Worm (Caenorhabditis elegans) whole organism, early embryonic: ENCODE results near the gene npr-41.
"Not testable (repeated sequence)": the region's sequence is repeated elsewhere in the genome, so short reads cannot be mapped to it uniquely, and the experiment has no call there.

Experiments used
- B0310.2 ChIP-seq: sonication (generic microtip); optimal IDR thresholded peaks from 2 replicates; lab custom pipeline; 2016; ENCODE audit warnings: mild to moderate bottlenecking, missing genetic modification characterization, missing compliant biosample characterization
- F13C5.2 ChIP-seq: sonication (generic microtip); optimal IDR thresholded peaks from 2 replicates; lab custom pipeline; 2017; ENCODE audit warnings: mild to moderate bottlenecking, missing genetic modification characterization, inconsistent platforms, missing compliant biosample characterization
- aly-1 ChIP-seq: sonication (generic microtip); optimal IDR thresholded peaks from 2 replicates; lab custom pipeline; 2016; ENCODE audit warnings: missing genetic modification characterization, missing compliant biosample characterization
- ama-1 ChIP-seq: fragments of 150-350 bp; optimal IDR thresholded peaks from 2 replicates; lab custom pipeline; 2014
- ceh-13 ChIP-seq: fragments of 200-800 bp; sonication (Bioruptor generic); optimal IDR thresholded peaks from 2 replicates; lab custom pipeline; 2018; ENCODE audit warnings: mild to moderate bottlenecking, missing genetic modification characterization, missing compliant biosample characterization
- ceh-36 ChIP-seq: sonication (generic microtip); optimal IDR thresholded peaks from 2 replicates; lab custom pipeline; 2016; ENCODE audit warnings: missing genetic modification characterization, inconsistent platforms, missing compliant biosample characterization
- ets-7 ChIP-seq: sonication (generic microtip); optimal IDR thresholded peaks from 2 replicates; lab custom pipeline; 2016; ENCODE audit warnings: missing genotype, missing genetic modification characterization, missing compliant biosample characterization
- flt-1 ChIP-seq: fragments of 200-800 bp; sonication (Bioruptor generic); IDR thresholded peaks from 2 replicates; pipeline ENCODE4 v1.3.6; 2022; ENCODE audit warnings: missing genetic modification characterization, missing compliant biosample characterization
- hmbx-1 ChIP-seq: sonication (generic microtip); optimal IDR thresholded peaks from 2 replicates; lab custom pipeline; 2016; ENCODE audit warnings: mild to moderate bottlenecking, missing genetic modification characterization, missing compliant biosample characterization
- hmg-4 ChIP-seq: fragments of 200-800 bp; sonication (Bioruptor generic); optimal IDR thresholded peaks from 2 replicates; lab custom pipeline; 2018; ENCODE audit warnings: mild to moderate bottlenecking, missing genetic modification characterization, missing compliant biosample characterization
- hnd-1 ChIP-seq: sonication (generic microtip); optimal IDR thresholded peaks from 2 replicates; lab custom pipeline; 2016; ENCODE audit warnings: missing genetic modification characterization, missing compliant biosample characterization
- pes-1 ChIP-seq: fragments of 200-800 bp; sonication (Bioruptor generic); IDR thresholded peaks from 2 replicates; pipeline ENCODE4 v1.3.6; 2022; ENCODE audit warnings: missing genetic modification reagents, missing genetic modification characterization, missing compliant biosample characterization
- scrt-1 ChIP-seq: fragments of 200-800 bp; sonication (Bioruptor generic); IDR thresholded peaks from 2 replicates; pipeline ENCODE4 v1.3.6; 2022; ENCODE audit warnings: missing genetic modification characterization, missing compliant biosample characterization
- sea-1 ChIP-seq: fragments of 200-800 bp; sonication (Bioruptor generic); conservative IDR thresholded peaks from 2 replicates; pipeline ENCODE4 v1.3.6; 2022; ENCODE audit warnings: missing genetic modification characterization, missing compliant biosample characterization
- tbx-11 ChIP-seq: fragments of 200-800 bp; sonication (Bioruptor generic); IDR thresholded peaks from 2 replicates; pipeline ENCODE4 v1.3.6; 2022; ENCODE audit warnings: missing genetic modification characterization, missing compliant biosample characterization
- tbx-37 ChIP-seq: fragments of 200-800 bp; sonication (Bioruptor generic); conservative IDR thresholded peaks from 2 replicates; pipeline ENCODE4 v1.3.6; 2022; ENCODE audit warnings: missing genetic modification reagents, missing genetic modification characterization, missing compliant biosample characterization
- tra-4 ChIP-seq: sonication (generic microtip); optimal IDR thresholded peaks from 2 replicates; lab custom pipeline; 2017; ENCODE audit warnings: missing genetic modification characterization, missing compliant biosample characterization

npr-41 gene

DNA sequence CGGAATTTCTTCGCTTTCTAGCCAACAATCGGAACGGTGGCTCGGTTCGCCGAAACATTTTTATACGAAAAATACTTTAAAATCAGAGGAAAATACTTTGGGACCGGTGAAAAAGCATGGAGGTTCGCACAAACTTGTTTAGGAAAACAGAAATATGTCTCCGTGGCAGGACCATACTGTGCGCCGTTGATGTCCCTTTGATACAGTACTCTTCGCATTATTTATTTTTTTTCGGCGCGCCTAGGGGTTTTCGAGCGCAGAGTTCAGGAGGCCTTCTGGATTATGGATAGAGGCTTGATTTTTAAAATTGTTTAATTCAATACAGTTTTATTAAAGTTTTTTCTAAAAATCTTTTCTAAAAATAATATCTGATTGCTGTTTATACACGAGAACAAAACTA, 34.2 kb downstream of the npr-41 start, which contains the start of gene F54D5.9:
F54D5.9 (minus strand) TSS at position 115 of the 400 bp plus-strand sequence.
- TF ChIP-seq pes-1 (GFP tag; lab: Robert Waterston, UW) (no peak), scrt-1 (no peak), tbx-37 (GFP tag; lab: Robert Waterston, UW) (no peak)

DNA sequence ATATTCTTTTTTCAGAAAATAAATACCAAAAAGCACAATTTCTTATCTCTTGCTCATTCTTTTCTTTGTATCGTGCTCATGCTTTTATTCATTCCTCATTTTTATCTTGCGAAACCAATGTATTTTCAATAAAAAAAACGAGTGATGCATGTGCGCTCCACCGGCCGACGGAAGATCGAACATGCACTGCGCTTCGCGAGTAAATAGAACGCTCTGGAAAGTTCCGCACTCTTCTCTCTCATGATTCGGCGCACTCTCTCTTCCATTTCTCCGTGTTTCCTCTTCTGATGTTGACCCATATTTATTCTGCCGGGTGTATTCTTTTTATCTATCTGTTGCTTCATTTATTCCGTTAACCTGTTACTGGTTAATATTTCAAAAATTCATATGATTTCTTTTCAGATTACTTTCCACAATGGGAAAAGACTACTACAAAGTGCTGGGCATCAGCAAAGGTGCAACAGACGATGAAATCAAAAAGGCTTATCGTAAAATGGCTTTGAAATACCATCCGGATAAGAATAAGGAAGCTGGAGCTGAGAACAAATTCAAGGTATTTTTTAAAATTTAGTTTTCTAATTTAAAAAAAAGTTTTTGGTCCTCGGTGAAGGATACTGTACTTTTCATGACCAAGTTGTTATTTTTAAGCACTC, 35.0 kb downstream of the npr-41 start, which contains the start of gene dnj-13:
dnj-13 (plus strand) TSS at position 403 of the 653 bp plus-strand sequence.
- TF ChIP-seq ets-7 (no peak), tbx-37 (GFP tag; lab: Robert Waterston, UW) (peak; percentile 39; the same call in 1 of the 2 replicates), hmg-4 (GFP tag; lab: Kevin White, UChicago) (peak; percentile 68), aly-1 (tag; lab: Kevin White, UChicago) (no peak), tra-4 (tag; lab: Kevin White, UChicago) (peak; percentile 23), hnd-1 (tag; lab: Kevin White, UChicago) (no peak), scrt-1 (no peak), B0310.2 (tag; lab: Kevin White, UChicago) (peak; percentile 7), sea-1 (GFP tag; lab: Robert Waterston, UW) (no peak), ama-1 (peak; percentile 56), flt-1 (GFP tag; lab: Robert Waterston, UW) (peak; percentile 47; the same call in 1 of the 2 replicates), ceh-36 (no peak), ceh-13 (GFP tag; lab: Kevin White, UChicago) (no peak), tbx-11 (GFP tag; lab: Robert Waterston, UW) (no peak), F13C5.2 (tag; lab: Kevin White, UChicago) (peak; percentile 81), hmbx-1 (tag; lab: Kevin White, UChicago) (peak; percentile 3), pes-1 (GFP tag; lab: Robert Waterston, UW) (peak; percentile 70; the same call in 1 of the 2 replicates)

DNA sequence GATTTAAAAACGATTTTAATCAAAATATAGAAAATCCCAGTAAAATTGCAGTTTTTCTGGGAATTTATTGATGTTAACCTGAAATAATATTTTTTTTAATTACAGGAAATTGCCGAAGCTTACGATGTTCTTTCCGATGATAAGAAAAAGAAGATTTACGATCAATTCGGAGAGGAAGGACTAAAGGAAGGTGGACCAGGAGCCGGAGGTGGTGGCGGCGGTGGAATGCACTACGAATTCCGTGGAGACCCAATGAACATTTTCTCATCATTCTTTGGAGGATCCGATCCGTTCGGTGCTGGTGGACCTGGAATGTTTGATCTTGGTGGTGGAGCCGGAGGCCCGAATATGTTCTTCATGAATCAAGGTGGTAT, 35.5 kb downstream of the npr-41 start:
- no peak for TF ChIP-seq hmbx-1 (tag; lab: Kevin White, UChicago)

DNA sequence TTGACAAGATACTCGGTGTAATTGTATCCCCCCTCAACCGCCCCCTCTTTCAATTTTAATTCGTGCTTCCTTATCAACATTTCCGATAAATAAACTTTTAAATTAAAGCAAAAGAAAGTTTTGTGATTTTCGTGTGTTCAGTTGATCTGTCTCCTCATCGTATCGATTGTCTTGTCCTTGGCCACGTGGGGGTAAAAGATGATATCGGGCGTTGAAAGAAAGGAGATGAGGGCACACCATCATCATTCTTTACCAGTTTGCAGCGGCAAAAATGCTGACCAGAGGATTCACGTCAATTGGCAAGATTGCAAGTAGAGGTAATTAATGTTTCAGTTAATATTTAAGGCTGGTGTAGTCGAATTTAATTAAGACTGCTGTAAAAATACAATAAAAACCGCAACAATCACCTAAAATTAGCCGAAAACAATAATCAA, 36.8 kb downstream of the npr-41 start, which contains the start of gene F54D5.7:
F54D5.7 (plus strand) TSS at position 264 of the 434 bp plus-strand sequence.
- no peak for TF ChIP-seq aly-1 (tag; lab: Kevin White, UChicago)
- no peak for TF ChIP-seq tbx-11 (GFP tag; lab: Robert Waterston, UW)
- TF ChIP-seq B0310.2 (tag; lab: Kevin White, UChicago): no peak
- no peak for TF ChIP-seq pes-1 (GFP tag; lab: Robert Waterston, UW)
- TF ChIP-seq sea-1 (GFP tag; lab: Robert Waterston, UW): 0 out of 2 replicates have a peak, but pooled peaks have one; percentile 66
- no peak for TF ChIP-seq tbx-37 (GFP tag; lab: Robert Waterston, UW)
- peak; percentile 22 for TF ChIP-seq hmbx-1 (tag; lab: Kevin White, UChicago)
- TF ChIP-seq ama-1: peak; percentile 77
- TF ChIP-seq hmg-4 (GFP tag; lab: Kevin White, UChicago): no peak

DNA sequence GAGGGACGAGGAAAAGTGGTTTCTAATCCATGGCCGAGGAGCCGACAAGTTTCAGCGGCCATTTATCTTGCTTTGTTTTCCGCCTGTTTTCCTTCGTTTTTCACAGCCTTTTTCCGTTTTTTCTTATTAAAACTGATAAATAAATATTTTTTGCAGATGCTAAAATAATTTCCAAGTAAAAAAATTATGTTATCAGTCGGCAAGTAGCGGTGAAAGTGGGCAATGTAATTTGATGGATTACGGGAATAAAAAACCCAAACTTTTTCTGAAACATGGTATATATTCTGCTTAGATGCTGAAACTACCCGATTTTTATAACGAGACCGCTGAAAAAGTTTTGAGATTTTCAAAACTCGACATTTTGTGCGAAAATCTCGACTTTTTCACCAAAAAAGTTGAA, 41.5 kb downstream of the npr-41 start, which contains the start of gene dhgd-1:
dhgd-1 (minus strand) TSS at position 101 of the 400 bp plus-strand sequence.
- not testable (repeated sequence) for TF ChIP-seq scrt-1; ceh-13 (GFP tag; lab: Kevin White, UChicago); hmg-4 (GFP tag; lab: Kevin White, UChicago)

DNA sequence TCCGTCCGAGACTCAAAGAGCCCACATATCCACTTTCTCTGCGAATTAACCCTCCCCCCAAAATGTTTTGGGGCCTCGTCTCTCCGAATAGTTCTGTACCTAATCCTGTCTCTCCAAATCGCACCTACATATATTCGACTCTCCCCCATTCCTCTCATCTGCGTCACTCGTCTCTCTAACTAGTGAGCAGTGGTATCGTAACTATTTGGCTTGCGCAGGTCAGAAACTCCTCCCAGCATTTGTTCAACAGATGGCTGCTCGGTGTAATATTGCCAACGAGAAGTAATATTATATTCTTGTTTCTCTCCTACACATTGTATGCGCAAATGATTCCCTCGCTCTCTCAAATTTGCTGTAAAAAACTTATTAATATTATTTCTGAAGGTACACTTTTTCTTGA, 45.2 kb downstream of the npr-41 start, which contains the start of gene F54D5.24:
F54D5.24 (plus strand) TSS at position 316 of the 400 bp plus-strand sequence.
- no peak for TF ChIP-seq pes-1 (GFP tag; lab: Robert Waterston, UW)

DNA sequence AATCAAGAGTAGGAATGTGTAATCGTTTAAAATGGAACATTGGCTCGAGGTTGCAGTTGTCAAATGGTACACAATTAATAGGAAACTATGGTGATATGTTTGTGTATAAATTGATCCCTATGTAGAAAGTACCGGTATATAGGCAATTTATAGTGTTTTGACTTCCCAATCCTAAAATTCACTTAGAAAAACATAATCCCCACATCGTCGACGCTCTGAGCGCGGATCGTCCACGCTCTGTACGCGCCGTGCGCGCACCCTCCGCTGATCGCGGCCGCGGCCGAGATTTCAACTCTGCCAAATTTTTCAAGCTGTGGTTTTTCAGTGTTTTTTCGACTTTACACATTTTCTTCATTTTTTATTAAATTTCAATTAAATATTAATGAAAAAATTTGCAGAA, 45.9 kb downstream of the npr-41 start, which contains the start of gene F54D5.17:
F54D5.17 (plus strand) TSS at position 301 of the 400 bp plus-strand sequence.
- TF ChIP-seq ceh-36: no peak
- TF ChIP-seq aly-1 (tag; lab: Kevin White, UChicago): no peak
- TF ChIP-seq hmg-4 (GFP tag; lab: Kevin White, UChicago): no peak
- no peak for TF ChIP-seq ama-1
- TF ChIP-seq hmbx-1 (tag; lab: Kevin White, UChicago): no peak
- no peak for TF ChIP-seq tbx-11 (GFP tag; lab: Robert Waterston, UW)
- TF ChIP-seq ets-7: no peak
- no peak for TF ChIP-seq scrt-1
